Worm (Caenorhabditis elegans) whole organism, young adult: Measurements from ENCODE around the gene C25H3.3.
"Not testable (repeated sequence)": the region's sequence is repeated elsewhere in the genome, so short reads cannot be mapped to it uniquely, and the experiment has no call there.

Experiments
- B0035.1 ChIP-seq: sonication (generic microtip); optimal IDR thresholded peaks from 2 replicates; lab custom pipeline; 2016; ENCODE audit warnings: missing genetic modification characterization, mild to moderate bottlenecking, missing compliant biosample characterization, missing genotype, missing genetic modification reagents
- C17E4.6 ChIP-seq: fragments of 200-800 bp; sonication (Bioruptor generic); IDR thresholded peaks from 2 replicates; pipeline ENCODE4 v1.3.6; 2022; ENCODE audit warnings: missing genetic modification reagents, missing genetic modification characterization, missing compliant biosample characterization
- K12H6.12 ChIP-seq: fragments of 200-800 bp; sonication (Bioruptor generic); optimal IDR thresholded peaks from 2 replicates; lab custom pipeline; 2018; ENCODE audit warnings: mild to moderate bottlenecking, missing genetic modification characterization, missing compliant biosample characterization
- Y79H2A.3 ChIP-seq: fragments of 200-800 bp; sonication (Bioruptor generic); conservative IDR thresholded peaks from 2 replicates; pipeline ENCODE4 v1.3.6; 2022; ENCODE audit warnings: missing genetic modification reagents, missing genetic modification characterization, missing compliant biosample characterization
- aptf-2 ChIP-seq: fragments of 200-800 bp; sonication (Bioruptor generic); conservative IDR thresholded peaks from 2 replicates; pipeline ENCODE4 v1.3.6; 2022; ENCODE audit warnings: missing genetic modification reagents, missing genetic modification characterization, missing compliant biosample characterization
- aptf-3 ChIP-seq: fragments of 200-800 bp; sonication (Bioruptor generic); IDR thresholded peaks from 2 replicates; pipeline ENCODE4 v1.3.6; 2022; ENCODE audit warnings: missing genetic modification characterization, missing compliant biosample characterization
- atf-7 ChIP-seq: sonication (generic microtip); optimal IDR thresholded peaks from 2 replicates; lab custom pipeline; 2017; ENCODE audit warnings: mild to moderate bottlenecking, missing genetic modification characterization, missing compliant biosample characterization
- bed-2 ChIP-seq: fragments of 200-800 bp; sonication (Bioruptor generic); IDR thresholded peaks from 2 replicates; pipeline ENCODE4 v1.3.6; 2022; ENCODE audit warnings: missing genetic modification reagents, missing genetic modification characterization, missing compliant biosample characterization
- cebp-2 ChIP-seq: fragments of 200-800 bp; sonication (Bioruptor generic); IDR thresholded peaks from 2 replicates; pipeline ENCODE4 v1.3.6; 2022; ENCODE audit warnings: missing genetic modification characterization, missing compliant biosample characterization
- ceh-79 ChIP-seq: sonication (generic microtip); optimal IDR thresholded peaks from 2 replicates; lab custom pipeline; 2017; ENCODE audit warnings: mild to moderate bottlenecking, missing genetic modification characterization, missing compliant biosample characterization
- dpff-1 ChIP-seq: sonication (generic microtip); optimal IDR thresholded peaks from 2 replicates; lab custom pipeline; 2017; ENCODE audit warnings: mild to moderate bottlenecking, missing genetic modification characterization, missing compliant biosample characterization
- lin-35 ChIP-seq, 3 experiments: fragments of 150-350 bp in 2 of 3; sonication (generic microtip) in 1 of 3; optimal IDR thresholded peaks; 2 replicates each; lab custom pipeline; 2014 to 2018; ENCODE audit warnings: missing biosample characterization in 3 of 3, missing genetic modification characterization in 3 of 3, missing genetic modification reagents in 3 of 3
- lin-40 ChIP-seq: sonication (generic microtip); optimal IDR thresholded peaks from 2 replicates; lab custom pipeline; 2016; ENCODE audit warnings: missing genetic modification characterization, mild to moderate bottlenecking, missing compliant biosample characterization, missing genotype, missing genetic modification reagents
- lsl-1 ChIP-seq: fragments of 200-800 bp; sonication (Bioruptor generic); optimal IDR thresholded peaks from 2 replicates; lab custom pipeline; 2018; ENCODE audit warnings: mild to moderate bottlenecking, missing genetic modification characterization, moderate library complexity, missing compliant biosample characterization
- madf-3 ChIP-seq: fragments of 200-800 bp; sonication (Bioruptor generic); IDR thresholded peaks from 2 replicates; pipeline ENCODE4 v1.3.6; 2022; ENCODE audit warnings: missing genetic modification reagents, missing genetic modification characterization, missing compliant biosample characterization
- mes-4 ChIP-seq: sonication (generic microtip); optimal IDR thresholded peaks from 2 replicates; lab custom pipeline; 2016; ENCODE audit warnings: missing genotype, missing genetic modification characterization, missing compliant biosample characterization
- nhr-80 ChIP-seq: sonication (generic microtip); optimal IDR thresholded peaks from 2 replicates; lab custom pipeline; 2016; ENCODE audit warnings: missing genetic modification characterization, missing compliant biosample characterization
- rec-8 ChIP-seq, 2 experiments: sonication (generic microtip); optimal IDR thresholded peaks; 2 replicates each; lab custom pipeline; 2016; ENCODE audit warnings: mild to moderate bottlenecking in 2 of 2, missing genetic modification characterization in 2 of 2, missing genetic modification reagents in 2 of 2, missing genotype in 2 of 2, missing biosample characterization in 1 of 2, missing compliant biosample characterization in 1 of 2, moderate library complexity in 1 of 2
- snpc-1.1 ChIP-seq: sonication (generic microtip); optimal IDR thresholded peaks from 2 replicates; lab custom pipeline; 2017; ENCODE audit warnings: missing genetic modification characterization, mild to moderate bottlenecking, missing compliant biosample characterization, antibody characterized with exemption, moderate library complexity, missing genotype, missing genetic modification reagents; ENCODE audit not compliant: insufficient read depth
- snpc-4 ChIP-seq, 5 experiments: fragments of 150-350 bp in 1 of 5; sonication (generic microtip) in 4 of 5; optimal IDR thresholded peaks; 2 replicates each; lab custom pipeline; 2014 to 2018; ENCODE audit warnings: missing genetic modification characterization in 5 of 5, missing biosample characterization in 3 of 5, antibody characterized with exemption in 2 of 5, mild to moderate bottlenecking in 2 of 5, missing compliant biosample characterization in 2 of 5, missing genotype in 2 of 5, moderate library complexity in 2 of 5, missing genetic modification reagents in 1 of 5
- tbp1 ChIP-seq: fragments of 200-800 bp; sonication (Bioruptor generic); optimal IDR thresholded peaks from 2 replicates; lab custom pipeline; 2018; ENCODE audit warnings: mild to moderate bottlenecking, missing genetic modification characterization, missing compliant biosample characterization
- unc-130 ChIP-seq: sonication (generic microtip); optimal IDR thresholded peaks from 2 replicates; lab custom pipeline; 2016; ENCODE audit warnings: missing genetic modification reagents, missing genetic modification characterization, missing compliant biosample characterization
- zfh-2 ChIP-seq: fragments of 200-800 bp; sonication (Bioruptor generic); conservative IDR thresholded peaks from 2 replicates; pipeline ENCODE4 v1.3.6; 2022; ENCODE audit warnings: missing genetic modification reagents, missing genetic modification characterization, missing compliant biosample characterization
- ztf-28 ChIP-seq: fragments of 200-800 bp; sonication (Bioruptor generic); IDR thresholded peaks from 2 replicates; pipeline ENCODE4 v1.3.6; 2022; ENCODE audit warnings: missing genetic modification reagents, missing genetic modification characterization, missing compliant biosample characterization
- ztf-6 ChIP-seq: fragments of 200-800 bp; sonication (Bioruptor generic); IDR thresholded peaks from 2 replicates; pipeline ENCODE4 v1.3.6; 2022; ENCODE audit warnings: missing genetic modification reagents, missing genetic modification characterization, missing compliant biosample characterization

C25H3.3 gene

DNA sequence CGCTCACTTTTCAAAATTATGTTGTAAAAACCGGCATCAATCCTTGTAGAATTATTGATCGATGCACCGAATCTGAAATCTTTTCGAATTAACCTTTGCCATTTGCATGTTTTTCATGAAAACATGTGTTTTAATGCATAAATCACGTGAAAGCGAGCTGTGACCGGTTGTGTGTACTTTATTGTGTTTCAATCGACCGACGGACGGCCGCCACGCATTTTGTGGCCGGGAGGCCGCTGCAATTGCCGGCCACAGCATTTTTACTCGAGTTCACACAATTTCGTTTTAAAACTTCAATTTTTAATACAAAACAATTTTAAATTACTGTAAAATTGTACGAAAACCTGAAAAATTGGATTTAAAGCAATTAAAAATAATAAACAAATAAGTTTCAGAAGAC, 5.0 kb upstream of the C25H3.3 start, which contains the start of gene C25H3.11 (continued):
- peak in 1 of 3 experiments; percentile 2 for TF ChIP-seq lin-35 (GFP tag; optimal IDR thresholded peaks at IDR 0.05; lab: Kevin White, UChicago)
- TF ChIP-seq K12H6.12 = peak; percentile 20
- TF ChIP-seq nhr-80 (tag; lab: Kevin White, UChicago) = peak; percentile 61
- no peak for TF ChIP-seq ztf-28 (GFP tag; lab: Robert Waterston, UW)
- no peak for TF ChIP-seq Y79H2A.3 (GFP tag; lab: Robert Waterston, UW)

DNA sequence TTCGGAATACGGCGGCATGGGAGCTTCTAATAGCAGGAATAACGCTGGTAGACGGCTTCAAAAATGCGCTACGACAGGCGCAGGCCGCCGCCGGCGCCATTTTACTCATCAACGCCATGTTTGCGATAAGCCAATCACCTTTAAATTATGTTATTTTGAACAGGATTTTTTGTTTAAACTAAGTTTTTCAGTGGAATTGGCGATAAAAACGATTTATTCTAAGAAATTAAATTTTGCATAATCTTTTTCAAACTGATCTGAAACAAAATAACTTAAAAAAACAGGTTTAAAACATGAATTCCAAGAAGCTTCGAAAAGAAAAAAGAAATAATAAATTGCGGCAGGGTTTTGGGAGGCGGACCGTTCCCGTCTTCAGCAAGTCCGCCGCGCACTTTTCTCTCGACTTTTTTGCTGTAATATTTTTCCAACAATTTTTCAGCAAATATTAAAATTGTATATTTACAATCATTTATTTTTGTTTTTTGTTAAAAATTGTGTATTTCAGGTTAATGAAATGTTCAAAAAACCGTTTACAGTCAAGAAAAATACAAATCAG, 2.7 kb upstream of the C25H3.3 start, which contains the start of the genes ndub-5 and eif-2D:
ndub-5 (minus strand) TSS at position 138 of the 556 bp plus-strand sequence.
eif-2D (plus strand) TSS at position 506 of the 556 bp plus-strand sequence.
- TF ChIP-seq atf-7 (tag; lab: Kevin White, UChicago) (no peak), snpc-4 (GFP tag; optimal IDR thresholded peaks at IDR 0.05; lab: Kevin White, UChicago) (no peak), snpc-4 (tag; optimal IDR thresholded peaks at IDR 0.05; lab: Kevin White, UChicago) (peak in 1 of 4 experiments; percentile 23), snpc-1.1 (peak; percentile 2)

DNA sequence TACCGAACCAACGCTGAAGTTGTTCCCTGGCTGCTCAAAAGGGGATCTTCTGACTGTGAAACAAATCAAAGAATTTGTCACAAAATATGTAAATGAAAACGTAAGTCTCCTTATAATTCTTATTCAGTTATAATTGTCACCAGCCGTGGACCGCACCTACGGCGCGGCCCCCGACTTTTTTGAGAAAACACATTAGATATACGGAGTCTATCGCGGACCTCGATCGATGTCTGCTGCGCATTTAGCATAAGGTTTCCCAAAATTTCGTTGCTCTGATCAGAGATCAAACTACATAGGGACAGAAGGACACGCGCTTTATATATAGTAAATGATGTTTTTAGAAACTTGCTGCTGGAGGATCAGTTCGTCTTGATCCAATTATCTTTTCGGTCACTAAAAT, 1.1 kb upstream of the C25H3.3 start:
- TF ChIP-seq snpc-1.1 = peak; percentile 56
- TF ChIP-seq snpc-4 (GFP tag; optimal IDR thresholded peaks at IDR 0.05; lab: Kevin White, UChicago) = not testable (repeated sequence)
- TF ChIP-seq snpc-4 (tag; optimal IDR thresholded peaks at IDR 0.05; lab: Kevin White, UChicago) = peak in 2 of 4 experiments; percentile 64 to 82

DNA sequence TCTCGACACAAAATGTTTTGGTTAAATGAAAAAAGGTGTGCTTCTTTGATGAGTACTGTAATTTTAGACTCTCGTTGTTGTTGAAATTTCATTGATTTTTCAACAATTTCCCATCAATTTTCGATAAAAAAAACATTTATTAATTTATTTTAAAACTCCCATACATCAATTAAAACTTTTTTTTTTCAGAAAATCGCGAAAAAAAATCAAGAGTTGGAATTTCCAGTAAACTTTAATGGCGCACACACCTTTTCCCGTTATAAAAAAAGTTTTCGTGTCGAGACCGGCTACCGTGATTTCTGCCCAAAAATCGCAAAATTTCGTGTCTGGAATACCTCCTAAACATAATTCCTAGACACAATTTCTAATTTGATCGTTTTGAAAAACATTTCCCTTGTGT, 805 bp downstream of the C25H3.3 start, which contains the start of gene C25H3.14:
C25H3.14 (plus strand) TSS at position 301 of the 400 bp plus-strand sequence.
- TF ChIP-seq aptf-2 (GFP tag; lab: Robert Waterston, UW) = no peak
- TF ChIP-seq nhr-80 (tag; lab: Kevin White, UChicago) = no peak
- no peak for TF ChIP-seq ceh-79 (tag; lab: Kevin White, UChicago)
- TF ChIP-seq bed-2 = no peak
- no peak for TF ChIP-seq C17E4.6
- TF ChIP-seq lin-40 = no peak
- TF ChIP-seq unc-130 (GFP tag; lab: Kevin White, UChicago) = no peak
- TF ChIP-seq aptf-3 (GFP tag; lab: Robert Waterston, UW) = no peak
- TF ChIP-seq ztf-6 (GFP tag; lab: Robert Waterston, UW) = no peak
- TF ChIP-seq lsl-1 (GFP tag; lab: Kevin White, UChicago) = no peak
- no peak for TF ChIP-seq zfh-2 (GFP tag; lab: Robert Waterston, UW)
- no peak for TF ChIP-seq atf-7 (tag; lab: Kevin White, UChicago)

DNA sequence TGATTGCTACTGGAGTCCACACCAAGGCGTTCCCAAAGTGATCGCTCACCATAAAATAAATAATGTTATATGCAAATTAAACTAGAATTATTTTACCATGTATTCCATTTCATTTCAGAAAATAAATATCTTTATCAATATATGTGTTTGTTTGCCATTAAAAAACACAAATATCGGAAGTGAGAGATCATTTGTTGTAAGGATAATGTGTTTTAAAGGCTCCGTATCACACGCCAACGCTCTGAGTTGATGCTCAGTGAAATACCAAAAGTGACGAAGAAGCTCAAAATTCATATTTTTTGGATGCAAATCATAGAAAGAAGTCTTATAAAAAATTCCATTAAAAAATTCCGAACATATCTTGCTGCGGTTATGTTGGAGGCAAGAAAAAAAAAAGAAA, 2.2 kb downstream of the C25H3.3 start:
- TF ChIP-seq tbp1 (GFP tag; lab: Kevin White, UChicago) = no peak
- no peak for TF ChIP-seq nhr-80 (tag; lab: Kevin White, UChicago)
- no peak for TF ChIP-seq Y79H2A.3 (GFP tag; lab: Robert Waterston, UW)
- no peak for TF ChIP-seq madf-3
- TF ChIP-seq, all 124 proteins: peak for 0

DNA sequence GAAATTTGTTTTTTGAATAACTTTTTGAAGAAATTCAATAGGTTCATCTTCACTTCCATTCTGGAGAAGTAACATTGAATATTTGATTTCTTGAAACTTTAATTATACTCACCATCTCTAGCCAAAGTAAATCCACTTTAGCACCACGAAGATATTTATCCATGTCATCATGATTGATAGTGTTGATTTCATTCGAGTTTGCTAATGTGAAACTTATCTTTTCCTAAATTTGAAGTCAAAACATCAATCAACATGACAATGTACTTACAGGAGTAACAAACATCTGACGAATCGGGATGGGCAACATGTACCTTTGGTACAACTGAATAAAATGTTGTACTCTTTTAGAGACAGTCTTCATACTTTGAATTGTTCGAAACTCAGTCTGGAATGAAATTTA, 3.3 kb downstream of the C25H3.3 start:
- no peak for TF ChIP-seq rec-8 (tag; optimal IDR thresholded peaks at IDR 0.05; lab: Kevin White, UChicago)
- no peak for TF ChIP-seq mes-4
- TF ChIP-seq cebp-2 (GFP tag; lab: Robert Waterston, UW) = no peak
- TF ChIP-seq dpff-1 (tag; lab: Kevin White, UChicago) = no peak
- no peak for TF ChIP-seq snpc-4 (GFP tag; optimal IDR thresholded peaks at IDR 0.05; lab: Kevin White, UChicago)
- TF ChIP-seq snpc-4 (tag; optimal IDR thresholded peaks at IDR 0.05; lab: Kevin White, UChicago) = no peak
- no peak for TF ChIP-seq B0035.1
- TF ChIP-seq, all 124 proteins: peak for 0
